Fruit fly (Drosophila melanogaster): ENCODE data around the gene CG31465.

DNA sequence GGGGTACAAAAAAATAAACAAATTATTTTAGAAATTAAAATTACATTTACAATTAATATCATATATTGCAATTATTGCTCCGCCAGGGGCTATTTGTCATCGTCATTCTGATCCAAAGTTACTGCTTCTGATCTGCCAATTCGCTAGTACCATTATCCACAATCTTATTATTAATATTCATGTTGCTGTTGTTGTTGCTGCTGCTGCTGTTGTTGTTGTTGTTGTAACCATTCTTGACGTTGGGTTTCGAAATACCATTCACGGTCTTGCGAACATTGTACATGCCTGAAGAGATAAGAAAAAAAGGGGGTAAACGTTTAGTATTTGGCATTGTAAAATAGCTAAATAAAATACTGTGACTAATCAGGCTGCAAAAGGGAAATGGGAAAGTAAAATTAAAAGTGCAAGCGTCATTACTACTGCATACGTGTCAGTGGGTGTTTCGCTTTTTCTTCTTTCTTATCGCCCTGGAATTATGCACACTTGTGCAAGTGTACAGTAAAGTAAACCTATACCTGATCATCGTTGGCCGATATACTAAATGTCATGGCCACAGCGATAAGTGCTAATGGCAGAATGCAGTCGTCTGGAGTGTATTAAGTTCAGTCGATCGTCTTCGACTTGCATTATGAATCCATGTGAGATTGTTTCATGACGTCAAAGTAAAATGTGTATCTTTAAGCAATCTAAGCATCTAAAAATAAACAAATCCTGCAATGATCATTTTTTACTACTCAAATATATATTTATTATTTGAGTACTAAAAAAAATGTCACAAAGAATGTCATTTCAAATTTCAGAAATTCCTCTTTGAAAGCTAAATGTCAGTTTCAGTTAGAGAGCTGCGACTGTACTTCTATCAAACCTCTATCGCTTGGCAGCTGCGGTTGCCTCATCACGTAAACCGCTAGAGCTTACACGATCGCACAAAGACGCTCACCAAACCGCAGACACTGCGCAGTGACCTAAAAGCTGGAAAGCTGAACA, 28.7 kb upstream of the CG31465 start:
- TF ChIP-seq Sin3A (optimal IDR thresholded peaks at IDR 0.05), result no peak
- TF ChIP-seq h (optimal IDR thresholded peaks at IDR 0.05), result no peak
- TF ChIP-seq ttk (optimal IDR thresholded peaks at IDR 0.05), result no peak
- no peak for TF ChIP-seq psq (optimal IDR thresholded peaks at IDR 0.05)
- TF ChIP-seq insv (optimal IDR thresholded peaks at IDR 0.05), result no peak
